Worm (Caenorhabditis elegans) whole organism, early embryonic: ENCODE results near the gene R11G1.1.

Experiments
- B0310.2 ChIP-seq: sonication (generic microtip); optimal IDR thresholded peaks from 2 replicates; lab custom pipeline; 2016; ENCODE audit warnings: mild to moderate bottlenecking, missing genetic modification characterization, missing compliant biosample characterization
- F13C5.2 ChIP-seq: sonication (generic microtip); optimal IDR thresholded peaks from 2 replicates; lab custom pipeline; 2017; ENCODE audit warnings: mild to moderate bottlenecking, missing genetic modification characterization, inconsistent platforms, missing compliant biosample characterization
- aly-1 ChIP-seq: sonication (generic microtip); optimal IDR thresholded peaks from 2 replicates; lab custom pipeline; 2016; ENCODE audit warnings: missing genetic modification characterization, missing compliant biosample characterization
- ama-1 ChIP-seq: fragments of 150-350 bp; optimal IDR thresholded peaks from 2 replicates; lab custom pipeline; 2014
- ceh-13 ChIP-seq: fragments of 200-800 bp; sonication (Bioruptor generic); optimal IDR thresholded peaks from 2 replicates; lab custom pipeline; 2018; ENCODE audit warnings: mild to moderate bottlenecking, missing genetic modification characterization, missing compliant biosample characterization
- ceh-36 ChIP-seq: sonication (generic microtip); optimal IDR thresholded peaks from 2 replicates; lab custom pipeline; 2016; ENCODE audit warnings: missing genetic modification characterization, inconsistent platforms, missing compliant biosample characterization
- ets-7 ChIP-seq: sonication (generic microtip); optimal IDR thresholded peaks from 2 replicates; lab custom pipeline; 2016; ENCODE audit warnings: missing genotype, missing genetic modification characterization, missing compliant biosample characterization
- flt-1 ChIP-seq: fragments of 200-800 bp; sonication (Bioruptor generic); IDR thresholded peaks from 2 replicates; pipeline ENCODE4 v1.3.6; 2022; ENCODE audit warnings: missing genetic modification characterization, missing compliant biosample characterization
- hmbx-1 ChIP-seq: sonication (generic microtip); optimal IDR thresholded peaks from 2 replicates; lab custom pipeline; 2016; ENCODE audit warnings: mild to moderate bottlenecking, missing genetic modification characterization, missing compliant biosample characterization
- hmg-4 ChIP-seq: fragments of 200-800 bp; sonication (Bioruptor generic); optimal IDR thresholded peaks from 2 replicates; lab custom pipeline; 2018; ENCODE audit warnings: mild to moderate bottlenecking, missing genetic modification characterization, missing compliant biosample characterization
- hnd-1 ChIP-seq: sonication (generic microtip); optimal IDR thresholded peaks from 2 replicates; lab custom pipeline; 2016; ENCODE audit warnings: missing genetic modification characterization, missing compliant biosample characterization
- pes-1 ChIP-seq: fragments of 200-800 bp; sonication (Bioruptor generic); IDR thresholded peaks from 2 replicates; pipeline ENCODE4 v1.3.6; 2022; ENCODE audit warnings: missing genetic modification reagents, missing genetic modification characterization, missing compliant biosample characterization
- scrt-1 ChIP-seq: fragments of 200-800 bp; sonication (Bioruptor generic); IDR thresholded peaks from 2 replicates; pipeline ENCODE4 v1.3.6; 2022; ENCODE audit warnings: missing genetic modification characterization, missing compliant biosample characterization
- sea-1 ChIP-seq: fragments of 200-800 bp; sonication (Bioruptor generic); conservative IDR thresholded peaks from 2 replicates; pipeline ENCODE4 v1.3.6; 2022; ENCODE audit warnings: missing genetic modification characterization, missing compliant biosample characterization
- tbx-11 ChIP-seq: fragments of 200-800 bp; sonication (Bioruptor generic); IDR thresholded peaks from 2 replicates; pipeline ENCODE4 v1.3.6; 2022; ENCODE audit warnings: missing genetic modification characterization, missing compliant biosample characterization
- tbx-37 ChIP-seq: fragments of 200-800 bp; sonication (Bioruptor generic); conservative IDR thresholded peaks from 2 replicates; pipeline ENCODE4 v1.3.6; 2022; ENCODE audit warnings: missing genetic modification reagents, missing genetic modification characterization, missing compliant biosample characterization
- tra-4 ChIP-seq: sonication (generic microtip); optimal IDR thresholded peaks from 2 replicates; lab custom pipeline; 2017; ENCODE audit warnings: missing genetic modification characterization, missing compliant biosample characterization

The R11G1.1 gene

ce11 chrX:3695826-3696225 is 36.5 kb downstream of the R11G1.1 start:
- TF ChIP-seq ama-1 (lab: Kevin White, UChicago) (no peak), tbx-11 (GFP tag; lab: Robert Waterston, UW) (no peak), ets-7 (tag; lab: Kevin White, UChicago) (no peak), aly-1 (tag; lab: Kevin White, UChicago) (no peak), sea-1 (GFP tag; lab: Robert Waterston, UW) (no peak), hmbx-1 (tag; lab: Kevin White, UChicago) (no peak), hnd-1 (tag; lab: Kevin White, UChicago) (no peak), F13C5.2 (tag; lab: Kevin White, UChicago) (no peak), flt-1 (no peak), ceh-36 (no peak), ceh-13 (GFP tag; lab: Kevin White, UChicago) (no peak), scrt-1 (GFP tag; lab: Robert Waterston, UW) (no peak), hmg-4 (GFP tag; lab: Kevin White, UChicago) (no peak), tbx-37 (no peak), pes-1 (GFP tag; lab: Robert Waterston, UW) (no peak), tra-4 (tag; lab: Kevin White, UChicago) (no peak), B0310.2 (tag; lab: Kevin White, UChicago) (no peak)

- TF ChIP-seq ceh-13 (GFP tag; lab: Kevin White, UChicago) (no peak), tbx-11 (GFP tag; lab: Robert Waterston, UW) (no peak), hmbx-1 (tag; lab: Kevin White, UChicago) (no peak), pes-1 (GFP tag; lab: Robert Waterston, UW) (no peak), hnd-1 (tag; lab: Kevin White, UChicago) (no peak), sea-1 (GFP tag; lab: Robert Waterston, UW) (no peak), scrt-1 (GFP tag; lab: Robert Waterston, UW) (no peak), hmg-4 (GFP tag; lab: Kevin White, UChicago) (no peak), ama-1 (lab: Kevin White, UChicago) (no peak), aly-1 (tag; lab: Kevin White, UChicago) (no peak)
Measured at ce11 chrX:3696603-3697002, 37.3 kb downstream of the R11G1.1 start, which contains the start of gene C01C4.3. Gene C01C4.3 (plus strand): TSS chrX:3696903.

ce11 chrX:3697623-3698022 is 38.3 kb downstream of the R11G1.1 start:
- peak; percentile 78 for TF ChIP-seq ceh-13 (GFP tag; lab: Kevin White, UChicago)
- TF ChIP-seq hmbx-1 (tag; lab: Kevin White, UChicago), result peak; percentile 67
- peak; percentile 91 for TF ChIP-seq ceh-36
- TF ChIP-seq tra-4 (tag; lab: Kevin White, UChicago), result peak; percentile 69
- peak; percentile 90 for TF ChIP-seq flt-1
- peak; percentile 79 for TF ChIP-seq ets-7 (tag; lab: Kevin White, UChicago)
- TF ChIP-seq scrt-1 (GFP tag; lab: Robert Waterston, UW), result peak; percentile 94
- TF ChIP-seq pes-1 (GFP tag; lab: Robert Waterston, UW), result peak; percentile 95
- TF ChIP-seq hnd-1 (tag; lab: Kevin White, UChicago), result peak; percentile 83
- peak; percentile 82 for TF ChIP-seq aly-1 (tag; lab: Kevin White, UChicago)
- TF ChIP-seq B0310.2 (tag; lab: Kevin White, UChicago), result peak; percentile 81
- TF ChIP-seq tbx-11 (GFP tag; lab: Robert Waterston, UW), result peak; percentile 92
- peak; percentile 88 for TF ChIP-seq sea-1 (GFP tag; lab: Robert Waterston, UW)
- TF ChIP-seq ama-1 (lab: Kevin White, UChicago), result no peak
- peak; percentile 91 for TF ChIP-seq hmg-4 (GFP tag; lab: Kevin White, UChicago)
- TF ChIP-seq F13C5.2 (tag; lab: Kevin White, UChicago), result peak; percentile 96
- peak; percentile 92 for TF ChIP-seq tbx-37

ce11 chrX:3701861-3702260 is 42.6 kb downstream of the R11G1.1 start:
- TF ChIP-seq scrt-1 (GFP tag; lab: Robert Waterston, UW), result no peak
- TF ChIP-seq hmbx-1 (tag; lab: Kevin White, UChicago), result no peak
- no peak for TF ChIP-seq flt-1
- TF ChIP-seq sea-1 (GFP tag; lab: Robert Waterston, UW), result no peak
- TF ChIP-seq tbx-11 (GFP tag; lab: Robert Waterston, UW), result no peak
- no peak for TF ChIP-seq ceh-13 (GFP tag; lab: Kevin White, UChicago)

ce11 chrX:3705319-3705718 is 46.0 kb downstream of the R11G1.1 start:
- TF ChIP-seq sea-1 (GFP tag; lab: Robert Waterston, UW) (no peak), ets-7 (tag; lab: Kevin White, UChicago) (no peak), flt-1 (no peak), ceh-13 (GFP tag; lab: Kevin White, UChicago) (no peak), ceh-36 (no peak), pes-1 (GFP tag; lab: Robert Waterston, UW) (no peak), B0310.2 (tag; lab: Kevin White, UChicago) (no peak), tra-4 (tag; lab: Kevin White, UChicago) (no peak)

ce11 chrX:3706319-3706718 is 47.0 kb downstream of the R11G1.1 start:
- TF ChIP-seq hnd-1 (tag; lab: Kevin White, UChicago) (no peak), sea-1 (GFP tag; lab: Robert Waterston, UW) (no peak), tra-4 (tag; lab: Kevin White, UChicago) (no peak), ama-1 (lab: Kevin White, UChicago) (no peak), ceh-36 (no peak), pes-1 (GFP tag; lab: Robert Waterston, UW) (no peak), aly-1 (tag; lab: Kevin White, UChicago) (no peak), B0310.2 (tag; lab: Kevin White, UChicago) (no peak), ets-7 (tag; lab: Kevin White, UChicago) (no peak), F13C5.2 (tag; lab: Kevin White, UChicago) (no peak), ceh-13 (GFP tag; lab: Kevin White, UChicago) (no peak), scrt-1 (GFP tag; lab: Robert Waterston, UW) (no peak), flt-1 (no peak), hmbx-1 (tag; lab: Kevin White, UChicago) (no peak), tbx-37 (no peak), hmg-4 (GFP tag; lab: Kevin White, UChicago) (no peak), tbx-11 (GFP tag; lab: Robert Waterston, UW) (no peak)

ce11 chrX:3709747-3710146 is 50.5 kb downstream of the R11G1.1 start:
- no peak for TF ChIP-seq hmg-4 (GFP tag; lab: Kevin White, UChicago)
